Worm (Caenorhabditis elegans): Measurements from ENCODE around the gene D1005.4.

DNA sequence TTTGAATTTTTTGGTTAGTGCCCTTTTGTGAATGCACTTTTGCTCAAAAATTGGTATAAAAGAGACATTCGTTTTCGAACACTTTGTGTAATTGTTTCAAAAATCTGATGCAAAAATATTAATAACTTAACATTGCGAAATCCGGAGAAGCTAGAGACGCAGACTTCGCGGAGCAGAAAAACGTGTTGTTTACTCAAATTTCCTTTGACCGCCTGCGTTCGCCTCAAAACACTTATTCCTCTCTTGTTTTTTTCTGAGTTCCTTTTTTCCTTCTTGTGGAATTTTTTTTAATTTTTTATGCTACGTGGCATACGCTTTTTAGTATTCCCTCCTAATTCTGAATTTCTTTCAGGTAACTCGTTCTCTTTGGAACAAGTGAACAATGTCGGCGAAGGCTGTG, 6.4 kb downstream of the D1005.4 start, which contains the start of gene acly-1:
- TF ChIP-seq ama-1 (optimal IDR thresholded peaks at IDR 0.05) (no peak), sma-9 (GFP tag; optimal IDR thresholded peaks at IDR 0.05) (no peak), sma-9 (tag; optimal IDR thresholded peaks at IDR 0.05) (no peak), nhr-77 (tag; optimal IDR thresholded peaks at IDR 0.05) (no peak), nhr-11 (tag; optimal IDR thresholded peaks at IDR 0.05) (no peak), ztf-11 (tag; optimal IDR thresholded peaks at IDR 0.05) (no peak), unc-62 (GFP tag; optimal IDR thresholded peaks at IDR 0.05) (no peak)
